Fruit fly (Drosophila melanogaster): ENCODE data around the gene CG3552.

CG3552 gene

DNA sequence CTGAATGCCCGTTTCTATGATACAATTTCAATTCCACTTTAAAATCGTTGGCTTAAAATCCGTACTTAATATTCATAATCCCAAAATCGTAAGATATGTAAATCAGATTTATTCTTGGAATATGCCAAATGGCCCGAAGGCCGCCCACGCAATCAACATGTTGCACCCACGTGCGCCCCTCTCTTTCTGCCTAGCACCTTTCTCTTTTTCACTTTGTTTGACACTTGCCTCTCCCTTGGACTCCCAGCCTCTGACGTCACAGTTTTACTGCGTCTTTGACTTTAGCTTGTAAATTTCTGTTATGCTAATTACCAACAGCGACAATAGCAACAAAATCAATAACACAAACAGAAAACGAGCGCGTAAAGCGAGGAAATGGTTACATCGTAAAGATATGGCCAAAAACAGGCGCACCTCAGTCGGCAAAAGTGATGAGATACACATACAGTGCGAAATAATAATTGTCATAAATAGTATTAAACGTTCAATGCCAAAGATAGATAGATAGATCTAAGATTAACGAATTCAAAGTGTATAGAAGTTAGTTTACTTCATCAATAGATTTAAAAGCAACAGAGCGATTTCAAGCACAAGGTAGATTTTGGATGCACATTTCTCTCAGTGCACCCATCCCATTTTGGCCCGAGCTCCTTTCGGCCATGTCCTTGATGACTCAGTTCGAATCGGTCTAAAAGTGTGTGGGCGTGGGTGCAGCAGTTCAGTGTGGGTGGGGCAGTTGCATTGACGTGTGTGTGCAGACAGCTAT, 47.6 kb downstream of the CG3552 start (continued):
- no peak for TF ChIP-seq Hey (tag; optimal IDR thresholded peaks at IDR 0.05)
- no peak for TF ChIP-seq zfh2 (GFP tag; optimal IDR thresholded peaks at IDR 0.05)
- TF ChIP-seq tx (GFP tag; optimal IDR thresholded peaks at IDR 0.05): no peak
- TF ChIP-seq CG10366 (GFP tag; IDR thresholded peaks at IDR 0.05): no peak
- no peak for TF ChIP-seq Six4 (GFP tag; optimal IDR thresholded peaks at IDR 0.05)
- TF ChIP-seq Med (GFP tag): peak; percentile 70
- no peak for TF ChIP-seq CG10959 (GFP tag; IDR thresholded peaks at IDR 0.05)
- no peak for TF ChIP-seq wek (GFP tag; optimal IDR thresholded peaks at IDR 0.05)
- no peak for TF ChIP-seq ap (GFP tag; IDR thresholded peaks at IDR 0.05)
- no peak for TF ChIP-seq oc (tag; optimal IDR thresholded peaks at IDR 0.05)
- TF ChIP-seq CG11723 (GFP tag; optimal IDR thresholded peaks at IDR 0.05): no peak
- no peak for TF ChIP-seq slou (GFP tag; optimal IDR thresholded peaks at IDR 0.05)
- TF ChIP-seq Taf1 (GFP tag; IDR thresholded peaks at IDR 0.05): no peak; the same call in 1 of the 2 replicates
- no peak for TF ChIP-seq CG31365 (tag; optimal IDR thresholded peaks at IDR 0.05)
- TF ChIP-seq CG11247 (GFP tag; IDR thresholded peaks at IDR 0.05): no peak
- peak; percentile 11 for TF ChIP-seq tin (GFP tag; optimal IDR thresholded peaks at IDR 0.05)

DNA sequence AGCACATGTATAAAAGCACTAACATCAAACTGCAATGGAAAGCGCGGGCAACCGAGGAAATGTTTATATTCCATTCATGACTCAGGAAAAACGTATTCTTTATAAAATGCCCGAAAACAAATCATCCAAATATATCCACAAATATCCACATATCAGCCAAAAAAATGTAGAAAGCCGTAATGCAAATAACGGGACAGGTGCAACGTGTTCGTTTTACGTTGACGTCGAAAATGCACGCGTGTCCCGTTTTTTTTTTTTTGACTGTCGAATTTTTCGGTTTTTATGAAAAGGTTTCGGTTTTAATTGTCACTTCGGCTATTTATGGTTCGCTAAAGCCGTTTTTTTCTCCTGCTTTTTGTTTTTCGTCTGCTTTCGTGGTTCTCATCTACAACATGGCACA, 48.4 kb downstream of the CG3552 start:
- TF ChIP-seq Ada2b (GFP tag; IDR thresholded peaks at IDR 0.05): no peak
- no peak for TF ChIP-seq CG17568 (GFP tag; optimal IDR thresholded peaks at IDR 0.05)
- no peak for TF ChIP-seq jigr1 (GFP tag; IDR thresholded peaks at IDR 0.05)
- no peak for TF ChIP-seq CG11093 (GFP tag; IDR thresholded peaks at IDR 0.05)
- TF ChIP-seq lov (optimal IDR thresholded peaks at IDR 0.05): no peak
- TF ChIP-seq lov (GFP tag; IDR thresholded peaks at IDR 0.05): no peak
- no peak for TF ChIP-seq CG11456 (GFP tag; IDR thresholded peaks at IDR 0.05)
- no peak for TF ChIP-seq gem (tag; optimal IDR thresholded peaks at IDR 0.05)
- TF ChIP-seq eve (GFP tag; optimal IDR thresholded peaks at IDR 0.05): peak in 1 of 2 experiments; percentile 55
- TF ChIP-seq CG9437 (GFP tag; optimal IDR thresholded peaks at IDR 0.05): peak; percentile 52

DNA sequence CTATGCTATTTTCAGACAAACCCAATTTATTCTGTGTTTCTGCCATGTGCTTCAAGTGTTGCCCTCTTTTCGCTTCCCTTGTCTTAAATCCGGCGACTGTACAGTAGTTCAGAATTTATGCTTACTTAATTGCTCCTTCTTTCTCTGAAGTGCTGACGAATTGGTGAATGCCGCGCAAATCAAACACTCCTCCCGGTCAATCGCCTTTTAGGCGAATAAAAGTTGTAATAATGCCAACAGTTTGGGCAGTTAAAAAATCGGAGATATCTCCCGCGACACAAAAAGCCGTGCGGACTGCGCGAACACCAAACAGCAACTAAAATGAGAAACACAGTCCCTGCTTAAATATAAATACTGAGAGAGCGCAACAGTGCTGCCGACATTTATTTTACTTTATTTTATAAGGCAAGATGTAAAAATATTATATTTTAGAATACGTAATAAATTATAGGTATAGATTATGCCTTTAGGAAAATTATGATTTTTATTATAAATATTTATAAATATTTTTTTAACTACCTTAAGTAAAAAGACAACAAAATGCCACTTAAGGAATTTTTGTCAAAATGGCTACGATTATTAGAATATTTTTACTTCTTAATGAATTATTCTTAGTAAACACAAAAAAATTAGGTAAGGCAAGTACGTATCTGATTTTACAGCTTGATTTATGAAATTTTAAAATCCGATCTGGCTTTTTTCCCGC, 49.0 kb downstream of the CG3552 start, which contains the start of gene path:
Gene path, minus strand, starts transcription at position 322 of the 706 bp plus-strand sequence.
- TF ChIP-seq Sox102F (GFP tag; optimal IDR thresholded peaks at IDR 0.05): peak; percentile 15
- no peak for TF ChIP-seq al (GFP tag; IDR thresholded peaks at IDR 0.05)
- TF ChIP-seq kni (GFP tag; optimal IDR thresholded peaks at IDR 0.05): peak; percentile 29
- peak; percentile 77 for TF ChIP-seq CG17361 (GFP tag; IDR thresholded peaks at IDR 0.05)
- TF ChIP-seq Dad (GFP tag; optimal IDR thresholded peaks at IDR 0.05): no peak
- TF ChIP-seq nerfin-1 (tag; optimal IDR thresholded peaks at IDR 0.05): peak; percentile 33
- TF ChIP-seq CG7987 (GFP tag; optimal IDR thresholded peaks at IDR 0.05): peak; percentile 24
- TF ChIP-seq CG33213 (GFP tag; optimal IDR thresholded peaks at IDR 0.05): no peak
- no peak for TF ChIP-seq ac (GFP tag; optimal IDR thresholded peaks at IDR 0.05)
- TF ChIP-seq NfI (GFP tag; optimal IDR thresholded peaks at IDR 0.05): no peak
- no peak for TF ChIP-seq corto (GFP tag; optimal IDR thresholded peaks at IDR 0.05)
- TF ChIP-seq Fer3 (tag; optimal IDR thresholded peaks at IDR 0.05): peak; percentile 34
- TF ChIP-seq Lhr (GFP tag; optimal IDR thresholded peaks at IDR 0.05): no peak
- TF ChIP-seq Hr78 (GFP tag; optimal IDR thresholded peaks at IDR 0.05): no peak
- TF ChIP-seq dati (GFP tag; IDR thresholded peaks at IDR 0.05): no peak
- TF ChIP-seq Mad (GFP tag; optimal IDR thresholded peaks at IDR 0.05): peak; percentile 46
- TF ChIP-seq Hr39 (optimal IDR thresholded peaks at IDR 0.05): no peak
- no peak; the same call in 1 of the 2 replicates for TF ChIP-seq ap (GFP tag; IDR thresholded peaks at IDR 0.05)
- TF ChIP-seq fd102C (GFP tag; optimal IDR thresholded peaks at IDR 0.05): no peak
- TF ChIP-seq fru (optimal IDR thresholded peaks at IDR 0.05): no peak
- TF ChIP-seq ATbp (GFP tag; optimal IDR thresholded peaks at IDR 0.05): no peak
- no peak for TF ChIP-seq pnt (GFP tag; optimal IDR thresholded peaks at IDR 0.05)
- TF ChIP-seq Hey (tag; optimal IDR thresholded peaks at IDR 0.05): no peak
- no peak for TF ChIP-seq fd3F (GFP tag; optimal IDR thresholded peaks at IDR 0.05)

Data from whole organism, embryonic.